Fruit fly (Drosophila melanogaster) S2 (cell line): ENCODE results near the gene CG32642.

Experiments used
- CG8478 ChIP-seq: fragments of >200 bp; optimal IDR thresholded peaks from 2 replicates; lab custom pipeline; 2018
- CTCF ChIP-seq, 2 experiments: fragments of >200 bp; optimal IDR thresholded peaks; 2 replicates each; lab custom pipeline; 2018

DNA sequence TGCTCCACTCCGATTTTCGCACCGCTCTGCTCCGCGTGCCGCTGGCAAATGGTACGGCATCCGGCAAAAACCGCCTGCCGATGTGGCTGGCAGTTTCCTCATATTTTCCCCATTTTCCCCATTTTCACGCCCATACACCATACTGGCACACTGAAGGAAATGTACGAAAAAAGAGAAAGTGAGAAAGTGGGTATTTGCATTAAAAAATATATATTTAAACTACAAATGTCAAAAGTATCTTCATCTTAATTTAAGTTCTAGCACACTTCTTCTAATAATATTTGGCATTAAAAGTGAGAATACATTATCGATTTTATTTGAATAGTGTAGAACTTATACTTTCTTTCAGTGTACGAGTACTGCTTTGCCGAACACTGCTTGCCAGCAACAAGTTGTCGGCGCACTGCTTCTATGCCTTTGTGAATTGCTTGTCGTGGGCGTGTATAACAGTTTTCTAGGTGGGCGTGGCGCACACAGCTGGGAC is 1.6 kb upstream of the CG32642 start, which contains the start of gene hec:
- no peak for TF ChIP-seq CTCF (optimal IDR thresholded peaks at IDR 0.05; lab: Kevin White, UChicago)
- TF ChIP-seq CG8478 (lab: Kevin White, UChicago) = no peak
